Worm (Caenorhabditis elegans) whole organism, young adult: ENCODE measurements around the gene exl-1.

Experiments
- B0019.2 ChIP-seq: fragments of 200-800 bp; sonication (Bioruptor generic); conservative IDR thresholded peaks from 2 replicates; pipeline ENCODE4 v1.3.6; 2022; ENCODE audit warnings: missing genetic modification reagents, missing genetic modification characterization, missing compliant biosample characterization
- F33H1.4 ChIP-seq: fragments of 200-800 bp; sonication (Bioruptor generic); IDR thresholded peaks from 2 replicates; pipeline ENCODE4 v1.3.6; 2022; ENCODE audit warnings: missing genetic modification reagents, missing genetic modification characterization, missing compliant biosample characterization
- F37B4.10 ChIP-seq: fragments of 200-800 bp; sonication (Bioruptor generic); IDR thresholded peaks from 2 replicates; pipeline ENCODE4 v1.3.6; 2022; ENCODE audit warnings: missing genetic modification characterization, missing compliant biosample characterization
- F39B2.1 ChIP-seq: fragments of 200-800 bp; sonication (Bioruptor generic); IDR thresholded peaks from 2 replicates; pipeline ENCODE4 v1.3.6; 2022; ENCODE audit warnings: missing genetic modification reagents, missing genetic modification characterization, missing compliant biosample characterization
- F49E8.2 ChIP-seq: sonication (generic microtip); optimal IDR thresholded peaks from 3 replicates; lab custom pipeline; 2017; ENCODE audit warnings: missing genetic modification characterization, mild to moderate bottlenecking, missing compliant biosample characterization, antibody characterized with exemption, moderate library complexity; ENCODE audit not compliant: insufficient read depth
- F57A8.1 ChIP-seq: fragments of 200-800 bp; sonication (Bioruptor generic); optimal IDR thresholded peaks from 2 replicates; lab custom pipeline; 2018; ENCODE audit warnings: mild to moderate bottlenecking, missing genetic modification characterization, moderate library complexity, missing compliant biosample characterization
- Y53G8AR.9 ChIP-seq: fragments of 200-800 bp; sonication (Bioruptor generic); conservative IDR thresholded peaks from 2 replicates; pipeline ENCODE4 v1.3.6; 2022; ENCODE audit warnings: missing genetic modification reagents, missing genetic modification characterization, missing compliant biosample characterization
- Y56A3A.18 ChIP-seq: fragments of 200-800 bp; sonication (Bioruptor generic); IDR thresholded peaks from 2 replicates; pipeline ENCODE4 v1.3.6; 2022; ENCODE audit warnings: missing genetic modification reagents, missing genetic modification characterization, missing compliant biosample characterization
- Y67H2A.10 ChIP-seq: fragments of 200-800 bp; sonication (Bioruptor generic); conservative IDR thresholded peaks from 2 replicates; pipeline ENCODE4 v1.3.6; 2022; ENCODE audit warnings: missing genetic modification reagents, missing genetic modification characterization, missing compliant biosample characterization
- akir-1 ChIP-seq: fragments of 200-800 bp; sonication (Bioruptor generic); optimal IDR thresholded peaks from 2 replicates; lab custom pipeline; 2018; ENCODE audit warnings: mild to moderate bottlenecking, missing genetic modification characterization, moderate library complexity, missing compliant biosample characterization
- ama-1 ChIP-seq, 3 experiments: fragments of 150-350 bp in 1 of 3; sonication (generic microtip) in 2 of 3; optimal IDR thresholded peaks; 2 replicates each; lab custom pipeline; 2014 to 2018; ENCODE audit warnings: missing biosample characterization in 2 of 3, missing genetic modification characterization in 2 of 3, missing genetic modification reagents in 2 of 3
- athp-1 ChIP-seq: sonication (generic microtip); optimal IDR thresholded peaks from 2 replicates; lab custom pipeline; 2017; ENCODE audit warnings: mild to moderate bottlenecking, missing genetic modification characterization, missing compliant biosample characterization
- attf-5 ChIP-seq: fragments of 200-800 bp; sonication (Bioruptor generic); optimal IDR thresholded peaks from 2 replicates; lab custom pipeline; 2018; ENCODE audit warnings: mild to moderate bottlenecking, missing genetic modification characterization, missing compliant biosample characterization
- bed-1 ChIP-seq: fragments of 200-800 bp; sonication (Bioruptor generic); IDR thresholded peaks from 2 replicates; pipeline ENCODE4 v1.3.6; 2022; ENCODE audit warnings: missing genetic modification reagents, missing genetic modification characterization, missing compliant biosample characterization
- bed-2 ChIP-seq: fragments of 200-800 bp; sonication (Bioruptor generic); IDR thresholded peaks from 2 replicates; pipeline ENCODE4 v1.3.6; 2022; ENCODE audit warnings: missing genetic modification reagents, missing genetic modification characterization, missing compliant biosample characterization
- cebp-1 ChIP-seq, 2 experiments: fragments of 200-800 bp in 1 of 2; sonication (Bioruptor generic) in 1 of 2; sonication (generic microtip) in 1 of 2; IDR thresholded peaks in 1 of 2; optimal IDR thresholded peaks in 1 of 2; 2 replicates each; pipeline versions ENCODE4 v1.3.6 to Lab custom; 2017 to 2022; ENCODE audit warnings: missing compliant biosample characterization in 2 of 2, missing genetic modification characterization in 2 of 2, mild to moderate bottlenecking in 1 of 2, missing genetic modification reagents in 1 of 2, moderate library complexity in 1 of 2
- efl-1 ChIP-seq: fragments of 150-350 bp; optimal IDR thresholded peaks from 2 replicates; lab custom pipeline; 2014; ENCODE audit warnings: missing biosample characterization, missing genetic modification reagents, missing genetic modification characterization
- egl-18 ChIP-seq: fragments of 200-800 bp; sonication (Bioruptor generic); IDR thresholded peaks from 2 replicates; pipeline ENCODE4 v1.3.6; 2022; ENCODE audit warnings: missing genetic modification reagents, missing genetic modification characterization, missing compliant biosample characterization
- ekl-4 ChIP-seq: fragments of 200-800 bp; sonication (Bioruptor generic); IDR thresholded peaks from 2 replicates; pipeline ENCODE4 v1.3.6; 2022; ENCODE audit warnings: missing genetic modification reagents, missing genetic modification characterization, missing compliant biosample characterization
- ets-4 ChIP-seq: fragments of 200-800 bp; sonication (Bioruptor generic); optimal IDR thresholded peaks from 2 replicates; lab custom pipeline; 2018; ENCODE audit warnings: mild to moderate bottlenecking, missing genetic modification characterization, missing compliant biosample characterization
- hmg-20 ChIP-seq: fragments of 200-800 bp; sonication (Bioruptor generic); IDR thresholded peaks from 2 replicates; pipeline ENCODE4 v1.3.6; 2022; ENCODE audit warnings: missing genetic modification reagents, missing genetic modification characterization, missing compliant biosample characterization
- lag-1 ChIP-seq: fragments of 200-800 bp; sonication (Bioruptor generic); IDR thresholded peaks from 2 replicates; pipeline ENCODE4 v1.3.6; 2022; ENCODE audit warnings: missing genetic modification reagents, missing genetic modification characterization, missing compliant biosample characterization
- lin-26 ChIP-seq: fragments of 200-800 bp; sonication (Bioruptor generic); IDR thresholded peaks from 2 replicates; pipeline ENCODE4 v1.3.6; 2022; ENCODE audit warnings: missing genetic modification reagents, missing genetic modification characterization, missing compliant biosample characterization
- lin-40 ChIP-seq: sonication (generic microtip); optimal IDR thresholded peaks from 2 replicates; lab custom pipeline; 2016; ENCODE audit warnings: missing genetic modification characterization, mild to moderate bottlenecking, missing compliant biosample characterization, missing genotype, missing genetic modification reagents
- lir-1 ChIP-seq: fragments of 200-800 bp; sonication (Bioruptor generic); conservative IDR thresholded peaks from 2 replicates; pipeline ENCODE4 v1.3.6; 2022; ENCODE audit warnings: missing genetic modification reagents, missing genetic modification characterization, missing compliant biosample characterization
- lsy-27 ChIP-seq: sonication (generic microtip); optimal IDR thresholded peaks from 2 replicates; lab custom pipeline; 2017; ENCODE audit warnings: missing genetic modification characterization, mild to moderate bottlenecking, missing compliant biosample characterization, antibody characterized with exemption, missing genotype, borderline replicate concordance; ENCODE audit not compliant: insufficient read depth
- madf-10 ChIP-seq: sonication (generic microtip); optimal IDR thresholded peaks from 2 replicates; lab custom pipeline; 2016; ENCODE audit warnings: mild to moderate bottlenecking, missing genetic modification characterization, missing compliant biosample characterization
- madf-3 ChIP-seq: fragments of 200-800 bp; sonication (Bioruptor generic); IDR thresholded peaks from 2 replicates; pipeline ENCODE4 v1.3.6; 2022; ENCODE audit warnings: missing genetic modification reagents, missing genetic modification characterization, missing compliant biosample characterization
- madf-6 ChIP-seq: fragments of 200-800 bp; sonication (Bioruptor generic); IDR thresholded peaks from 2 replicates; pipeline ENCODE4 v1.3.6; 2022; ENCODE audit warnings: missing genetic modification reagents, missing genetic modification characterization, missing compliant biosample characterization
- mcd-1 ChIP-seq: fragments of 200-800 bp; sonication (Bioruptor generic); IDR thresholded peaks from 2 replicates; pipeline ENCODE4 v1.3.6; 2022; ENCODE audit warnings: missing genetic modification reagents, missing genetic modification characterization, missing compliant biosample characterization
- nfya-2 ChIP-seq: fragments of 200-800 bp; sonication (Bioruptor generic); IDR thresholded peaks from 2 replicates; pipeline ENCODE4 v1.3.6; 2022; ENCODE audit warnings: missing genetic modification reagents, missing genetic modification characterization, missing compliant biosample characterization
- nhr-120 ChIP-seq: fragments of 200-800 bp; sonication (Bioruptor generic); IDR thresholded peaks from 2 replicates; pipeline ENCODE4 v1.3.6; 2022; ENCODE audit warnings: missing genetic modification characterization, missing compliant biosample characterization
- nhr-80 ChIP-seq: sonication (generic microtip); optimal IDR thresholded peaks from 2 replicates; lab custom pipeline; 2016; ENCODE audit warnings: missing genetic modification characterization, missing compliant biosample characterization
- nhr-90 ChIP-seq: sonication (generic microtip); optimal IDR thresholded peaks from 2 replicates; lab custom pipeline; 2016; ENCODE audit warnings: missing genotype, mild to moderate bottlenecking, missing genetic modification characterization, missing compliant biosample characterization
- pbrm-1 ChIP-seq: fragments of 200-800 bp; sonication (Bioruptor generic); IDR thresholded peaks from 2 replicates; pipeline ENCODE4 v1.3.6; 2022; ENCODE audit warnings: missing genetic modification reagents, missing genetic modification characterization, missing compliant biosample characterization
- pha-4 ChIP-seq: fragments of 150-350 bp; sonication (generic microtip); optimal IDR thresholded peaks from 2 replicates; lab custom pipeline; 2014; ENCODE audit warnings: missing biosample characterization, missing genetic modification reagents, missing genetic modification characterization
- rcor-1 ChIP-seq: fragments of 200-800 bp; sonication (Bioruptor generic); IDR thresholded peaks from 2 replicates; pipeline ENCODE4 v1.3.6; 2022; ENCODE audit warnings: missing genetic modification reagents, missing genetic modification characterization, missing compliant biosample characterization
- sdz-38 ChIP-seq: sonication (generic microtip); optimal IDR thresholded peaks from 2 replicates; lab custom pipeline; 2016; ENCODE audit warnings: missing genotype, missing genetic modification characterization, missing compliant biosample characterization
- snpc-1.1 ChIP-seq: sonication (generic microtip); optimal IDR thresholded peaks from 2 replicates; lab custom pipeline; 2017; ENCODE audit warnings: missing genetic modification characterization, mild to moderate bottlenecking, missing compliant biosample characterization, antibody characterized with exemption, moderate library complexity, missing genotype, missing genetic modification reagents; ENCODE audit not compliant: insufficient read depth
- somi-1 ChIP-seq: fragments of 200-800 bp; sonication (Bioruptor generic); optimal IDR thresholded peaks from 2 replicates; lab custom pipeline; 2018; ENCODE audit warnings: mild to moderate bottlenecking, missing genetic modification characterization, missing compliant biosample characterization
- unc-130 ChIP-seq: sonication (generic microtip); optimal IDR thresholded peaks from 2 replicates; lab custom pipeline; 2016; ENCODE audit warnings: missing genetic modification reagents, missing genetic modification characterization, missing compliant biosample characterization
- zfh-2 ChIP-seq: fragments of 200-800 bp; sonication (Bioruptor generic); conservative IDR thresholded peaks from 2 replicates; pipeline ENCODE4 v1.3.6; 2022; ENCODE audit warnings: missing genetic modification reagents, missing genetic modification characterization, missing compliant biosample characterization
- ztf-25 ChIP-seq: fragments of 200-800 bp; sonication (Bioruptor generic); IDR thresholded peaks from 2 replicates; pipeline ENCODE4 v1.3.6; 2022; ENCODE audit warnings: missing genetic modification reagents, missing genetic modification characterization, missing compliant biosample characterization
- ztf-26 ChIP-seq: sonication (generic microtip); optimal IDR thresholded peaks from 2 replicates; lab custom pipeline; 2017; ENCODE audit warnings: missing genetic modification characterization, missing compliant biosample characterization
- ztf-3 ChIP-seq: fragments of 200-800 bp; sonication (Bioruptor generic); optimal IDR thresholded peaks from 2 replicates; lab custom pipeline; 2018; ENCODE audit warnings: mild to moderate bottlenecking, missing genetic modification characterization, missing compliant biosample characterization

Gene exl-1

DNA sequence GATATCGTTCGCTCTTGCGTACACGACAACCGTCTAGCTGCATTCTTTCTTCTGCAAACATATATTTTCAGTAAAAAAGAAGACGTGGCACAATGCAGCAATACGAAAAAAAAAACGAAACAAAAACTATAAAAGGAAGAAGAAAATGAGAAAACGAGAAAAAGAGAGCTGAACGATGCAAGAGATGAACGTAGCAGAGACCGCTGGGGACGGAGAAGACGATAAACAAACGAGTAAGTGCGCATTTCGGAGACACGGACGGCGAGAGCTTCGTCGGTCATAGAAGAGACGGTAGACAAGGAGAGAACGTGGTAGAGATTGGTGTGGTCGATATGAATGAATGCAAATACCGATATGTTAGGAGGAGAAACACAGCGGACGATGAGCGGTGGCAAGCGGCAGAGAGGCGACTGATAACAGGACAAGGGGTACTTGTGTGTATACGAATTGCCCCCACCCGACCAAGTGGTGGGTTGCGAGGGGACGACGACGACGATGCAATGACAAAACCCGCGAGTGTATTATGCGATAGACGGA is 24.7 kb upstream of the exl-1 start, which contains the start of gene K04B12.2 (continued):
- TF ChIP-seq Y56A3A.18 (GFP tag; lab: Robert Waterston, UW): no peak
- no peak for TF ChIP-seq Y67H2A.10 (GFP tag; lab: Robert Waterston, UW)
- peak; percentile 26; the same call in 1 of the 2 replicates for TF ChIP-seq lin-26 (GFP tag; lab: Robert Waterston, UW)
- TF ChIP-seq sdz-38 (tag; lab: Kevin White, UChicago): no peak
- no peak for TF ChIP-seq ztf-25
- TF ChIP-seq zfh-2 (GFP tag; lab: Robert Waterston, UW): peak; percentile 85
- peak; percentile 85 for TF ChIP-seq attf-5
- TF ChIP-seq bed-2: no peak
- no peak for TF ChIP-seq ama-1 (optimal IDR thresholded peaks at IDR 0.05; lab: Kevin White, UChicago)
- TF ChIP-seq ama-1 (GFP tag; optimal IDR thresholded peaks at IDR 0.05; lab: Kevin White, UChicago): no peak
- no peak for TF ChIP-seq egl-18 (GFP tag; lab: Robert Waterston, UW)
- TF ChIP-seq ets-4 (GFP tag; lab: Kevin White, UChicago): peak; percentile 61
- 0 out of 2 replicates have a peak, but pooled peaks have one; percentile 33 for TF ChIP-seq rcor-1 (GFP tag; lab: Robert Waterston, UW)
- no peak for TF ChIP-seq athp-1 (tag; lab: Kevin White, UChicago)
- no peak for TF ChIP-seq hmg-20 (GFP tag; lab: Robert Waterston, UW)
- 0 out of 2 replicates have a peak, but pooled peaks have one; percentile 25 for TF ChIP-seq ekl-4 (GFP tag; lab: Robert Waterston, UW)
- no peak for TF ChIP-seq pha-4 (tag; lab: Kevin White, UChicago)
- no peak for TF ChIP-seq somi-1 (GFP tag; lab: Kevin White, UChicago)
- TF ChIP-seq nhr-80 (tag; lab: Kevin White, UChicago): peak; percentile 100
- no peak for TF ChIP-seq madf-6 (GFP tag; lab: Robert Waterston, UW)
- no peak for TF ChIP-seq nfya-2 (GFP tag; lab: Robert Waterston, UW)
- no peak for TF ChIP-seq F57A8.1 (GFP tag; lab: Kevin White, UChicago)
- no peak for TF ChIP-seq snpc-1.1
- no peak for TF ChIP-seq Y53G8AR.9
- no peak for TF ChIP-seq cebp-1 (GFP tag; IDR thresholded peaks at IDR 0.05; lab: Robert Waterston, UW)
- TF ChIP-seq cebp-1 (tag; optimal IDR thresholded peaks at IDR 0.05; lab: Kevin White, UChicago): peak; percentile 68
- peak; percentile 78 for TF ChIP-seq mcd-1 (GFP tag; lab: Robert Waterston, UW)
- TF ChIP-seq madf-10 (tag; lab: Kevin White, UChicago): peak; percentile 35
- TF ChIP-seq lir-1 (GFP tag; lab: Robert Waterston, UW): 0 out of 2 replicates have a peak, but pooled peaks have one; percentile 20
- TF ChIP-seq ztf-26: peak; percentile 47
- no peak for TF ChIP-seq F49E8.2 (tag; lab: Kevin White, UChicago)
- no peak for TF ChIP-seq efl-1 (GFP tag; lab: Kevin White, UChicago)
- peak; percentile 53 for TF ChIP-seq nhr-90 (tag; lab: Kevin White, UChicago)
- no peak for TF ChIP-seq akir-1 (GFP tag; lab: Kevin White, UChicago)
- TF ChIP-seq lin-40 (tag; lab: Kevin White, UChicago): peak; percentile 77
- TF ChIP-seq F33H1.4 (GFP tag; lab: Robert Waterston, UW): no peak
- TF ChIP-seq madf-3 (GFP tag; lab: Robert Waterston, UW): no peak
- TF ChIP-seq F39B2.1: no peak
- TF ChIP-seq bed-1 (GFP tag; lab: Robert Waterston, UW): no peak

DNA sequence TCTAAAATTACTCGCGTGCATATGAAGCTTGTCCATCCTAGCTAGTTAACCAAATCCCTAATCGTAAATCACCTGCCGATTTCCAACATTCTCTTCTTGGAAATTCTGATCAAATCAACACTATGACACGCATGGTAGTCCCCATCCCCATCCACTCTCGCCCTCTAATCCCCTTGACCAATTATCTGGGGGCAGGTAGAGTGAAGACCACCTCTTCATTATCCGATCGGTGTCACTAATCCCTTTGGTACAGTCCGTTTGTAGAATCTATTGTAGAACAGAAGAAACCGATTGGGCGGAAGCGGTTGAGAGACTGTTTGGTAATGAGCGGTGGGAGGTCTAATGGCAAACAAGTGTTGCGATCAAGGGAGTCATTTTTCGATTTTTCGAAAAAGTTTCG is 23.8 kb upstream of the exl-1 start:
- TF ChIP-seq F39B2.1 (no peak), pbrm-1 (GFP tag; lab: Robert Waterston, UW) (no peak), zfh-2 (GFP tag; lab: Robert Waterston, UW) (no peak), F37B4.10 (GFP tag; lab: Robert Waterston, UW) (no peak), B0019.2 (GFP tag; lab: Robert Waterston, UW) (no peak), ztf-3 (no peak), sdz-38 (tag; lab: Kevin White, UChicago) (no peak), unc-130 (GFP tag; lab: Kevin White, UChicago) (no peak), lag-1 (no peak), madf-10 (tag; lab: Kevin White, UChicago) (no peak), lsy-27 (tag; lab: Kevin White, UChicago) (no peak), nhr-120 (GFP tag; lab: Robert Waterston, UW) (no peak), efl-1 (GFP tag; lab: Kevin White, UChicago) (no peak)
- TF ChIP-seq, all 124 proteins: peak for 0
